Fruit fly (Drosophila melanogaster) whole organism, adult: ENCODE measurements around the gene CG32263.

ENCODE experiments used
- CG11617 ChIP-seq: fragments of 200-800 bp; sonication (Bioruptor generic); optimal IDR thresholded peaks from 2 replicates; lab custom pipeline; 2017; ENCODE audit warnings: mild to moderate bottlenecking, missing biosample characterization, missing genetic modification reagents, missing genetic modification characterization
- CG12768 ChIP-seq: fragments of 200-800 bp; sonication (Bioruptor generic); optimal IDR thresholded peaks from 2 replicates; lab custom pipeline; 2017; ENCODE audit warnings: missing biosample characterization, missing genetic modification characterization, mild to moderate bottlenecking, moderate library complexity, missing genetic modification reagents
- CG14711 ChIP-seq: fragments of 200-800 bp; sonication (Bioruptor generic); optimal IDR thresholded peaks from 2 replicates; lab custom pipeline; 2018; ENCODE audit warnings: missing biosample characterization, mild to moderate bottlenecking, missing genetic modification characterization, moderate library complexity
- CG1620 ChIP-seq: fragments of 200-800 bp; sonication (Bioruptor generic); optimal IDR thresholded peaks from 2 replicates; lab custom pipeline; 2016; ENCODE audit warnings: missing biosample characterization, missing genetic modification characterization
- CG33017 ChIP-seq: fragments of 200-800 bp; sonication (Bioruptor generic); optimal IDR thresholded peaks from 2 replicates; lab custom pipeline; 2018; ENCODE audit warnings: missing biosample characterization, mild to moderate bottlenecking, missing genetic modification characterization, moderate library complexity
- CG5204 ChIP-seq: fragments of 200-800 bp; sonication (Bioruptor generic); optimal IDR thresholded peaks from 2 replicates; lab custom pipeline; 2016; ENCODE audit warnings: missing biosample characterization, missing genetic modification characterization
- CG7045 ChIP-seq: fragments of 200-800 bp; sonication (Bioruptor generic); optimal IDR thresholded peaks from 2 replicates; lab custom pipeline; 2017; ENCODE audit warnings: missing biosample characterization, mild to moderate bottlenecking, missing genetic modification characterization
- CG7101 ChIP-seq: fragments of 200-800 bp; sonication (Bioruptor generic); optimal IDR thresholded peaks from 2 replicates; lab custom pipeline; 2018; ENCODE audit warnings: missing biosample characterization, mild to moderate bottlenecking, missing genetic modification characterization, moderate library complexity
- Clk ChIP-seq: fragments of 200-800 bp; sonication (Bioruptor generic); optimal IDR thresholded peaks from 2 replicates; lab custom pipeline; 2017; ENCODE audit warnings: missing biosample characterization, missing genetic modification characterization
- Crg-1 ChIP-seq: fragments of 200-800 bp; sonication (Bioruptor generic); optimal IDR thresholded peaks from 2 replicates; lab custom pipeline; 2016; ENCODE audit warnings: missing biosample characterization, missing genetic modification characterization
- Hr96 ChIP-seq: fragments of 200-800 bp; sonication (Bioruptor generic); optimal IDR thresholded peaks from 2 replicates; lab custom pipeline; 2016; ENCODE audit warnings: missing biosample characterization, missing genetic modification characterization
- Mnt ChIP-seq: fragments of 200-800 bp; sonication (Bioruptor generic); optimal IDR thresholded peaks from 2 replicates; lab custom pipeline; 2016; ENCODE audit warnings: missing biosample characterization, mild to moderate bottlenecking, missing genetic modification characterization
- bab1 ChIP-seq: fragments of 200-800 bp; sonication (Bioruptor generic); optimal IDR thresholded peaks from 3 replicates; lab custom pipeline; 2019; ENCODE audit warnings: missing biosample characterization, mild to moderate bottlenecking, missing genetic modification characterization, moderate library complexity
- cic ChIP-seq: fragments of 200-800 bp; sonication (Bioruptor generic); optimal IDR thresholded peaks from 2 replicates; lab custom pipeline; 2017; ENCODE audit warnings: missing biosample characterization, mild to moderate bottlenecking, missing genetic modification characterization, moderate library complexity
- cnc ChIP-seq, 2 experiments: fragments of >200 bp; optimal IDR thresholded peaks; 2 replicates each; lab custom pipeline; 2017
- kay ChIP-seq: fragments of 200-800 bp; sonication (Bioruptor generic); peaks from one replicate; lab custom pipeline; 2016; ENCODE audit warnings: missing biosample characterization, missing genetic modification characterization, borderline replicate concordance
- ovo ChIP-seq: fragments of 200-800 bp; sonication (Bioruptor generic); optimal IDR thresholded peaks from 2 replicates; lab custom pipeline; 2016; ENCODE audit warnings: missing biosample characterization, missing genetic modification characterization
- pad ChIP-seq: fragments of 200-800 bp; sonication (Bioruptor generic); optimal IDR thresholded peaks from 3 replicates; lab custom pipeline; 2017; ENCODE audit warnings: missing biosample characterization, missing genetic modification characterization, mild to moderate bottlenecking, moderate library complexity, missing genetic modification reagents
- tj ChIP-seq: fragments of 200-800 bp; sonication (Bioruptor generic); optimal IDR thresholded peaks from 3 replicates; lab custom pipeline; 2017; ENCODE audit warnings: missing biosample characterization, mild to moderate bottlenecking, missing genetic modification characterization, moderate library complexity
- toe ChIP-seq: fragments of 200-800 bp; sonication (Bioruptor generic); optimal IDR thresholded peaks from 2 replicates; lab custom pipeline; 2016; ENCODE audit warnings: missing biosample characterization, missing genetic modification characterization

The CG32263 gene

DNA sequence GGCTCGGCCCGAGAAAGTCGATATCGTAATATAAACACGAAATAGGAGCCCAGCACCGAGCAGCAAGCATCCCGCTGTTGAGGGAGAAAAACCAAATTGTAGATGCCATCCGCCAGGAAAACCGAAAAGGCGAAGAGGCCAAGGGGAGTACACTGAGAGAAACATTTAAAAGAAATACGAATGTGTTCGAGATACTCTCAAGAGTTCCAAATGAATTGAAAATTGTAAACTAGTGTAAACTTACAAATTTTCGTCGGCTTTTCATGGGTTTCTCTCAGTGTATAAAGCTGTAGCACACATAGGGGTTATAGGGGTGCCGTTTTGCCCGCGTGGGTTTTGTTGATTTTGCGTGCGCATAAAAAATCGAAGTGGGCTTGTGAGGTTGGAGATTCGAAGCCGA lies 8.2 kb downstream of the CG32263 start:
- TF ChIP-seq Hr96 (GFP tag; lab: Kevin White, UChicago) (peak; percentile 63), CG7045 (GFP tag; lab: Kevin White, UChicago) (no peak), cnc (optimal IDR thresholded peaks at IDR 0.05; lab: Kevin White, UChicago) (no peak), CG11617 (GFP tag; lab: Kevin White, UChicago) (peak; percentile 7), tj (GFP tag; lab: Kevin White, UChicago) (peak; percentile 3), CG5204 (GFP tag; lab: Kevin White, UChicago) (peak; percentile 41), CG33017 (tag; lab: Kevin White, UChicago) (peak; percentile 44), cic (peak; percentile 38), CG12768 (no peak), CG7101 (tag; lab: Kevin White, UChicago) (peak; percentile 26)

DNA sequence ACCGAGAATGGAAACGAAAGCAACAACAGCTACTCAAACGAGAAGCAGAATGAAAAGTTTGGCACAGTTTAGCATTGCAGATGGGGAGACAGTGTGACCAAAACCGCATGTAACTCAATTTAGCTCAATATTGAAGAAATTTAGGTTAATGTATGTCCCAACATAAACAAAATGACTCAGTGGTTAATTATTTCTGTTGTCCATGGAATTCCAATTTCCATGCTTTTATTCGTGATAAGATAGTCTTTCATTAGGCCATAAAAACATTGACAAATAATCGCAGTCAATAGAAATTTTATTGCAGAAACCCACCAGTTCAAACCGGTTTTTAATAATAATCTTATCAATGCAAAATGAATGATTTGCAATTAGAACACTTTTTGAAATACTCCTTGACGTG lies 9.1 kb downstream of the CG32263 start:
- TF ChIP-seq tj (GFP tag; lab: Kevin White, UChicago): no peak
- no peak for TF ChIP-seq Hr96 (GFP tag; lab: Kevin White, UChicago)
- TF ChIP-seq bab1 (GFP tag; lab: Kevin White, UChicago): no peak
- TF ChIP-seq CG11617 (GFP tag; lab: Kevin White, UChicago): no peak
- TF ChIP-seq toe (GFP tag; lab: Kevin White, UChicago): no peak

DNA sequence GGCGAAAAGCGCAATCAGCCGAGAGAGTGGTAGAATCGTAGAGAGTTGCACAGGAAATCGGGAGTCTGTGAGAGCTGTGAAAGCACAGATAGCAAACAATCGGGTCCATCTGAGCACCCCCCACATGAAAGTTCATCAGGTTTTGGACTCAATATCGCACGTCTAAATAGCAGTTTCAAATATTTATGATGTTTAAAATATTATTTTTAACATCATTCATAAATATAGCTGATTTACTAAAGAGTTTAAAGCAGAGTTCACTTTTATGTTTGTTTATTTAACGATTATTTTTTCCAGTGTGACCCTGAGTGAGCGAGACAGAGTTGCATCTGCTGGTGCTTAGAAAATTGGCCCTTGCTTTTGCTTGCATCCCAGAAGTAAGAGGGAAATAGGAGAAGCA lies 9.6 kb downstream of the CG32263 start:
- peak; percentile 18 for TF ChIP-seq CG33017 (tag; lab: Kevin White, UChicago)
- TF ChIP-seq Clk: no peak
- no peak for TF ChIP-seq CG7045 (GFP tag; lab: Kevin White, UChicago)
- no peak for TF ChIP-seq Crg-1 (GFP tag; lab: Kevin White, UChicago)

DNA sequence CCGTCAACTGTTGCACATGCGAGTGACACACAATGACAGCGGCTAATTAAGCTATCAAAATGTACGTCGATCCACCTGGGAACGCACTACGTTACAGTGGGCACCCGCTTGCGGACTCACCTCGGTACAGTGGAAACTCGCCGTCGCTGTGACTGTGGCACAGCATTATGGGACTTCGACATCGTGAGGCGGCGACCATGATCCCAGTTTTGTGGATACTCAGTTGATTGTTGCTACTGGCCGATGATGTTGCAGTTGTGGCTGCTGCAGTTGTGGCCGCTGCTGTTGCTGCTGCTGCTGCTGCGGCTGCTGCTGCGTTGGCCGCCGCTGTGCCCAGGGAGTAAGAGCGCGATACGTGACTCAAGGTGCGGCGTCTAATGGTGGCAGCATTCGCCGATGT lies 11.1 kb downstream of the CG32263 start:
- TF ChIP-seq CG14711 (tag; lab: Kevin White, UChicago) (no peak), Clk (no peak), tj (GFP tag; lab: Kevin White, UChicago) (no peak), Crg-1 (GFP tag; lab: Kevin White, UChicago) (no peak), pad (GFP tag; lab: Kevin White, UChicago) (no peak), CG1620 (GFP tag; lab: Kevin White, UChicago) (no peak), CG12768 (no peak), Mnt (GFP tag; lab: Kevin White, UChicago) (no peak), kay (GFP tag; lab: Kevin White, UChicago) (no peak), CG5204 (GFP tag; lab: Kevin White, UChicago) (no peak), cnc (optimal IDR thresholded peaks at IDR 0.05; lab: Kevin White, UChicago) (no peak), bab1 (GFP tag; lab: Kevin White, UChicago) (no peak), toe (GFP tag; lab: Kevin White, UChicago) (no peak), cic (no peak), CG11617 (GFP tag; lab: Kevin White, UChicago) (no peak), CG33017 (tag; lab: Kevin White, UChicago) (no peak)

DNA sequence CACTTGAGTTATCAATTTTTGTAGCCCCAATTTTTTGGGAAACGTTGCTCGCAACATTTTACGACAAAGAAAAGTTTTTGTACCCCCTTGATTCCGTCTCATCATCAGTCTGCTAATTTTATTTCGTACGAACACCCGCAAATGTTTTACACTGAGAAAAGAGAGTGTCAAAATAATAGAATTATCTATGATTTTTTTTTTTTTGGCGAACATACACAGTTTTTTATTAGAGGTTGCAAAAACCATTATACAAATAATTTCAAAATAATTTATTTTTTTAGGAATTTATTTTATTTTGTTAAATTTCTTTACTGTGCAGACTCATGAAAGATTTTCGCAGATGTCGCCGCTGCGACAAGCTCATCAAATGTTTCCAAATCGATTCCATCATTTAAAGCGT lies 12.4 kb downstream of the CG32263 start:
- TF ChIP-seq Mnt (GFP tag; lab: Kevin White, UChicago) (no peak), kay (GFP tag; lab: Kevin White, UChicago) (peak; percentile 28)

DNA sequence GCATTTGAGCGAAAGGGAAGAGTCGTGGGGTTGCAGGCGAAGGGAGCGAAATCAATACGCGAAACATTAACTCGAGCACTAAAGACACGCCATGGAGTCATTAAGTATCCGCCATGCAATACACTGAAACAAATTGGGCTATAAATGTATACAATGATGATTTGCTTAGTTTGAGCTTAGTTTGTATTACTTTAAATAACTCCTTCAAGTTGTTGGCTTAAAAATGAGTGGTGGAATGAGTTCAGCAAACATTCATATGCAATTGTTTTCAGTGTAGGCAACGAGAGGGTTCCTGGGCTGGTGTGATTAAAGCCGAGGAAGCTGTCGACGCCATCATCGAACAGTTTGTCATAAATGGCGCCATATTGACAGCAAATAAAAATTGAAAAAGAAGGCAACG lies 13.2 kb downstream of the CG32263 start:
- TF ChIP-seq ovo (GFP tag; lab: Kevin White, UChicago) (no peak), Clk (no peak), CG1620 (GFP tag; lab: Kevin White, UChicago) (no peak), toe (GFP tag; lab: Kevin White, UChicago) (no peak), CG5204 (GFP tag; lab: Kevin White, UChicago) (no peak), Hr96 (GFP tag; lab: Kevin White, UChicago) (no peak), cic (no peak), CG12768 (no peak), CG14711 (tag; lab: Kevin White, UChicago) (no peak), CG11617 (GFP tag; lab: Kevin White, UChicago) (no peak), kay (GFP tag; lab: Kevin White, UChicago) (no peak), pad (GFP tag; lab: Kevin White, UChicago) (no peak), Mnt (GFP tag; lab: Kevin White, UChicago) (no peak), Crg-1 (GFP tag; lab: Kevin White, UChicago) (no peak), CG33017 (tag; lab: Kevin White, UChicago) (no peak), tj (GFP tag; lab: Kevin White, UChicago) (no peak), bab1 (GFP tag; lab: Kevin White, UChicago) (no peak)

DNA sequence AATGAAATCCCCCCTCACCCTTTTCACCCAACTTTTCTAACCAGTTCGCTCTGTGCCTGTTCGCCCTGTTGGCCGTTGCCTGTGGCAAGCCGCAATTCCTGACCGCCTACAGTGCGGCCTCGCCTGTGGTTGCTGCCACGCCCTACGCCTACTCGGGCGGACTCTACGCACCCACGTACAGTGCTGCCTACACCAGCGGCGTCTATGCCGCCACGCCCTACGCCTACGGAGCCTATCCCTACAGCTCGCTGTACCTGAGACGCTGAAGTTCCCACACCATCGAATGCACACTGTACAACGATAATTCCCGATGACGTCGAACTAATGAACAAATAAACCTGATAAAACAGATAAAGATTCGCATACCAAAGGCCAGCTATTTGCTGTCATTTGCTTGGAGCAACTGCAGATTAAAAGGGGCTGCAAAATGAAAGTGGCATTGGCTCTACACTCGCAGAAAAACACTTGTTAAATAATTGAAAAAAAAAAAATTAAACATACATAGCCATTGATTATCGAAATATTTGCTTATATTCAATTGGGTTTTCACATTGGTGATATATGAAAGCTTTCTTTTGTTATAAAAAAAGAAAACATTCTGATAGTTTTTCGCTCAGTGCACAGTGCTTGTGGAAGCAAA lies 19.8 kb downstream of the CG32263 start:
- TF ChIP-seq Hr96 (GFP tag; lab: Kevin White, UChicago): no peak
- no peak for TF ChIP-seq toe (GFP tag; lab: Kevin White, UChicago)
- peak; percentile 63 for TF ChIP-seq kay (GFP tag; lab: Kevin White, UChicago)
- TF ChIP-seq cnc (optimal IDR thresholded peaks at IDR 0.05; lab: Kevin White, UChicago): no peak
